Fruit fly (Drosophila melanogaster): ENCODE results near the gene Jon65Aiii.

- TF ChIP-seq Crg-1 (GFP tag; optimal IDR thresholded peaks at IDR 0.05) (no peak), bab1 (GFP tag; optimal IDR thresholded peaks at IDR 0.05) (no peak)
Observed at dm6 chr3L:6010921-6011320, 39.6 kb upstream of the Jon65Aiii start, which contains the start of gene alphaKap4.

All from whole organism, adult.